Worm (Caenorhabditis elegans) whole organism, young adult: ENCODE measurements around the gene K05D4.9.

Source experiments
- F10E7.11 ChIP-seq: sonication (generic microtip); optimal IDR thresholded peaks from 2 replicates; lab custom pipeline; 2017; ENCODE audit warnings: mild to moderate bottlenecking, missing genetic modification characterization, moderate library complexity, missing compliant biosample characterization
- F49E8.2 ChIP-seq: sonication (generic microtip); optimal IDR thresholded peaks from 3 replicates; lab custom pipeline; 2017; ENCODE audit warnings: missing genetic modification characterization, mild to moderate bottlenecking, missing compliant biosample characterization, antibody characterized with exemption, moderate library complexity; ENCODE audit not compliant: insufficient read depth
- Y53F4B.3 ChIP-seq: fragments of 200-800 bp; sonication (Bioruptor generic); IDR thresholded peaks from 2 replicates; pipeline ENCODE4 v1.3.6; 2022; ENCODE audit warnings: missing genetic modification reagents, missing genetic modification characterization, missing compliant biosample characterization
- attf-3 ChIP-seq: fragments of 200-800 bp; sonication (Bioruptor generic); conservative IDR thresholded peaks from 2 replicates; pipeline ENCODE4 v1.3.6; 2022; ENCODE audit warnings: missing genetic modification reagents, missing genetic modification characterization, missing compliant biosample characterization
- hlh-12 ChIP-seq: sonication (generic microtip); optimal IDR thresholded peaks from 2 replicates; lab custom pipeline; 2016; ENCODE audit warnings: missing genetic modification characterization, missing compliant biosample characterization
- madf-6 ChIP-seq: fragments of 200-800 bp; sonication (Bioruptor generic); IDR thresholded peaks from 2 replicates; pipeline ENCODE4 v1.3.6; 2022; ENCODE audit warnings: missing genetic modification reagents, missing genetic modification characterization, missing compliant biosample characterization
- nfya-1 ChIP-seq: sonication (generic microtip); optimal IDR thresholded peaks from 2 replicates; lab custom pipeline; 2017; ENCODE audit warnings: antibody characterized with exemption, missing compliant biosample characterization, missing genetic modification characterization, borderline replicate concordance; ENCODE audit not compliant: insufficient read depth
- unc-62 ChIP-seq: fragments of 150-350 bp; optimal IDR thresholded peaks from 2 replicates; lab custom pipeline; 2014; ENCODE audit warnings: missing biosample characterization, missing genetic modification reagents, missing genetic modification characterization
- zfh-2 ChIP-seq: fragments of 200-800 bp; sonication (Bioruptor generic); conservative IDR thresholded peaks from 2 replicates; pipeline ENCODE4 v1.3.6; 2022; ENCODE audit warnings: missing genetic modification reagents, missing genetic modification characterization, missing compliant biosample characterization

ce11 chrV:16190485-16190884 lies 18.9 kb upstream of the K05D4.9 start, which contains the start of gene srh-281:
- TF ChIP-seq nfya-1 (no peak), attf-3 (GFP tag; lab: Robert Waterston, UW) (no peak), unc-62 (no peak), F10E7.11 (tag; lab: Kevin White, UChicago) (no peak), Y53F4B.3 (GFP tag; lab: Robert Waterston, UW) (no peak), madf-6 (GFP tag; lab: Robert Waterston, UW) (no peak), zfh-2 (GFP tag; lab: Robert Waterston, UW) (no peak), F49E8.2 (tag; lab: Kevin White, UChicago) (no peak), hlh-12 (tag; lab: Kevin White, UChicago) (no peak)
